Fruit fly (Drosophila melanogaster): ENCODE results near the gene FucT6.

The FucT6 gene

dm6 chrX:11659080-11659479 lies 50.7 kb downstream of the FucT6 start (continued):
- TF ChIP-seq Eip74EF (GFP tag; optimal IDR thresholded peaks at IDR 0.05) (peak in 1 of 2 experiments; percentile 40), Nf-YC (tag; optimal IDR thresholded peaks at IDR 0.05) (peak; percentile 12), bcd (GFP tag; optimal IDR thresholded peaks at IDR 0.05) (peak; percentile 49), zfh2 (GFP tag; optimal IDR thresholded peaks at IDR 0.05) (no peak), CG7839 (tag; optimal IDR thresholded peaks at IDR 0.05) (peak; percentile 67), CG5245 (GFP tag; optimal IDR thresholded peaks at IDR 0.05) (no peak), CG1832 (GFP tag; optimal IDR thresholded peaks at IDR 0.05) (no peak), da (GFP tag; optimal IDR thresholded peaks at IDR 0.05) (no peak), CG1647 (GFP tag; optimal IDR thresholded peaks at IDR 0.05) (no peak), Opbp (GFP tag; IDR thresholded peaks at IDR 0.05; ENCODE audit: partially characterized antibody) (no peak), CG4854 (GFP tag; optimal IDR thresholded peaks at IDR 0.05) (no peak), CG7963 (GFP tag; IDR thresholded peaks at IDR 0.05; ENCODE audit: partially characterized antibody) (no peak), mld (GFP tag; IDR thresholded peaks at IDR 0.05; ENCODE audit: partially characterized antibody) (no peak), CG4360 (GFP tag; IDR thresholded peaks at IDR 0.05) (no peak), CG17359 (tag; optimal IDR thresholded peaks at IDR 0.05) (peak; percentile 59), grn (GFP tag; optimal IDR thresholded peaks at IDR 0.05) (no peak), CG6683 (GFP tag; optimal IDR thresholded peaks at IDR 0.05) (no peak), CG9876 (GFP tag; optimal IDR thresholded peaks at IDR 0.05) (no peak), CG18476 (GFP tag; optimal IDR thresholded peaks at IDR 0.05) (no peak), caup (GFP tag; optimal IDR thresholded peaks at IDR 0.05; ENCODE audit: severe bottlenecking) (no peak), CG11398 (GFP tag; optimal IDR thresholded peaks at IDR 0.05) (no peak), CG3281 (GFP tag; optimal IDR thresholded peaks at IDR 0.05) (no peak), ATbp (GFP tag; optimal IDR thresholded peaks at IDR 0.05) (peak; percentile 49), Side (GFP tag; optimal IDR thresholded peaks at IDR 0.05) (no peak), Sox100B (GFP tag; optimal IDR thresholded peaks at IDR 0.05) (peak; percentile 72), yki (optimal IDR thresholded peaks at IDR 0.05) (no peak), tgo (GFP tag; IDR thresholded peaks at IDR 0.05) (peak; percentile 61; the same call in 2 of the 3 replicates), disco-r (GFP tag; optimal IDR thresholded peaks at IDR 0.05) (no peak), Ravus (GFP tag; IDR thresholded peaks at IDR 0.05) (no peak), CG9817 (tag; optimal IDR thresholded peaks at IDR 0.05) (no peak), CG14965 (GFP tag; optimal IDR thresholded peaks at IDR 0.05; ENCODE audit: borderline replicate concordance) (no peak), croc (GFP tag; conservative IDR thresholded peaks at IDR 0.05) (peak; percentile 52; the same call in 1 of the 3 replicates), tll (GFP tag; optimal IDR thresholded peaks at IDR 0.05) (no peak), vnd (GFP tag; IDR thresholded peaks at IDR 0.05; ENCODE audit: partially characterized antibody) (no peak), pho (GFP tag; optimal IDR thresholded peaks at IDR 0.05) (no peak), Stat92E (GFP tag; optimal IDR thresholded peaks at IDR 0.05) (no peak), CG14710 (tag; optimal IDR thresholded peaks at IDR 0.05) (peak; percentile 40), aop (GFP tag; IDR thresholded peaks at IDR 0.05) (no peak), Atf3 (GFP tag; optimal IDR thresholded peaks at IDR 0.05) (no peak), MTF-1 (GFP tag; optimal IDR thresholded peaks at IDR 0.05; ENCODE audit: borderline replicate concordance) (no peak), Xrp1 (GFP tag; IDR thresholded peaks at IDR 0.05) (peak; percentile 65), CG7987 (GFP tag; optimal IDR thresholded peaks at IDR 0.05) (no peak), rib (GFP tag; IDR thresholded peaks at IDR 0.05) (no peak), hbn (GFP tag; IDR thresholded peaks at IDR 0.05; ENCODE audit: partially characterized antibody) (no peak), CG12769 (tag; optimal IDR thresholded peaks at IDR 0.05) (no peak), Elba2 (GFP tag; optimal IDR thresholded peaks at IDR 0.05) (no peak), Hsf (GFP tag; optimal IDR thresholded peaks at IDR 0.05) (peak; percentile 11), nau (GFP tag; optimal IDR thresholded peaks at IDR 0.05) (peak; percentile 25), CG4730 (GFP tag; IDR thresholded peaks at IDR 0.05) (no peak), CG12071 (GFP tag; optimal IDR thresholded peaks at IDR 0.05) (no peak)

Measured in whole organism, embryonic.